Worm (Caenorhabditis elegans) whole organism, young adult: Measurements from ENCODE around the gene ZK637.14.

Source experiments
- B0019.2 ChIP-seq: fragments of 200-800 bp; sonication (Bioruptor generic); conservative IDR thresholded peaks from 2 replicates; pipeline ENCODE4 v1.3.6; 2022; ENCODE audit warnings: missing genetic modification reagents, missing genetic modification characterization, missing compliant biosample characterization
- B0261.1 ChIP-seq: sonication (generic microtip); optimal IDR thresholded peaks from 2 replicates; lab custom pipeline; 2016; ENCODE audit warnings: mild to moderate bottlenecking, missing genetic modification characterization, moderate library complexity, missing compliant biosample characterization
- C06A6.2 ChIP-seq: fragments of 200-800 bp; sonication (Bioruptor generic); conservative IDR thresholded peaks from 2 replicates; pipeline ENCODE4 v1.3.6; 2022; ENCODE audit warnings: missing genetic modification characterization, missing compliant biosample characterization
- D2030.7 ChIP-seq: fragments of 200-800 bp; sonication (Bioruptor generic); IDR thresholded peaks from 2 replicates; pipeline ENCODE4 v1.3.6; 2022; ENCODE audit warnings: missing genetic modification reagents, missing genetic modification characterization, missing compliant biosample characterization
- F33H1.4 ChIP-seq: fragments of 200-800 bp; sonication (Bioruptor generic); IDR thresholded peaks from 2 replicates; pipeline ENCODE4 v1.3.6; 2022; ENCODE audit warnings: missing genetic modification reagents, missing genetic modification characterization, missing compliant biosample characterization
- F37B4.10 ChIP-seq: fragments of 200-800 bp; sonication (Bioruptor generic); IDR thresholded peaks from 2 replicates; pipeline ENCODE4 v1.3.6; 2022; ENCODE audit warnings: missing genetic modification characterization, missing compliant biosample characterization
- F39B2.1 ChIP-seq: fragments of 200-800 bp; sonication (Bioruptor generic); IDR thresholded peaks from 2 replicates; pipeline ENCODE4 v1.3.6; 2022; ENCODE audit warnings: missing genetic modification reagents, missing genetic modification characterization, missing compliant biosample characterization
- F52B5.7 ChIP-seq: sonication (generic microtip); optimal IDR thresholded peaks from 2 replicates; lab custom pipeline; 2016; ENCODE audit warnings: mild to moderate bottlenecking, missing genetic modification characterization, missing compliant biosample characterization
- F55B11.4 ChIP-seq: sonication (generic microtip); optimal IDR thresholded peaks from 2 replicates; lab custom pipeline; 2016; ENCODE audit warnings: missing compliant biosample characterization, missing genetic modification characterization, borderline replicate concordance; ENCODE audit not compliant: insufficient read depth
- F57A8.1 ChIP-seq: fragments of 200-800 bp; sonication (Bioruptor generic); optimal IDR thresholded peaks from 2 replicates; lab custom pipeline; 2018; ENCODE audit warnings: mild to moderate bottlenecking, missing genetic modification characterization, moderate library complexity, missing compliant biosample characterization
- K11D2.4 ChIP-seq: fragments of 200-800 bp; sonication (Bioruptor generic); IDR thresholded peaks from 2 replicates; pipeline ENCODE4 v1.3.6; 2022; ENCODE audit warnings: missing genetic modification reagents, missing genetic modification characterization, missing compliant biosample characterization
- K12H6.12 ChIP-seq: fragments of 200-800 bp; sonication (Bioruptor generic); optimal IDR thresholded peaks from 2 replicates; lab custom pipeline; 2018; ENCODE audit warnings: mild to moderate bottlenecking, missing genetic modification characterization, missing compliant biosample characterization
- T07F8.4 ChIP-seq: sonication (generic microtip); optimal IDR thresholded peaks from 2 replicates; lab custom pipeline; 2016; ENCODE audit warnings: mild to moderate bottlenecking, missing genetic modification characterization, moderate library complexity, missing compliant biosample characterization
- Y95B8A.8 ChIP-seq: fragments of 200-800 bp; sonication (Bioruptor generic); IDR thresholded peaks from 2 replicates; pipeline ENCODE4 v1.3.6; 2022; ENCODE audit warnings: missing genetic modification reagents, missing genetic modification characterization, missing compliant biosample characterization
- ZK185.1 ChIP-seq: sonication (generic microtip); optimal IDR thresholded peaks from 2 replicates; lab custom pipeline; 2016; ENCODE audit warnings: mild to moderate bottlenecking, missing genetic modification characterization, missing compliant biosample characterization; ENCODE audit not compliant: poor library complexity, severe bottlenecking
- ama-1 ChIP-seq, 3 experiments: fragments of 150-350 bp in 1 of 3; sonication (generic microtip) in 2 of 3; optimal IDR thresholded peaks; 2 replicates each; lab custom pipeline; 2014 to 2018; ENCODE audit warnings: missing biosample characterization in 2 of 3, missing genetic modification characterization in 2 of 3, missing genetic modification reagents in 2 of 3
- aptf-2 ChIP-seq: fragments of 200-800 bp; sonication (Bioruptor generic); conservative IDR thresholded peaks from 2 replicates; pipeline ENCODE4 v1.3.6; 2022; ENCODE audit warnings: missing genetic modification reagents, missing genetic modification characterization, missing compliant biosample characterization
- aptf-3 ChIP-seq: fragments of 200-800 bp; sonication (Bioruptor generic); IDR thresholded peaks from 2 replicates; pipeline ENCODE4 v1.3.6; 2022; ENCODE audit warnings: missing genetic modification characterization, missing compliant biosample characterization
- attf-6 ChIP-seq: fragments of 200-800 bp; sonication (Bioruptor generic); IDR thresholded peaks from 2 replicates; pipeline ENCODE4 v1.3.6; 2022; ENCODE audit warnings: missing genetic modification reagents, missing genetic modification characterization, missing compliant biosample characterization
- bed-1 ChIP-seq: fragments of 200-800 bp; sonication (Bioruptor generic); IDR thresholded peaks from 2 replicates; pipeline ENCODE4 v1.3.6; 2022; ENCODE audit warnings: missing genetic modification reagents, missing genetic modification characterization, missing compliant biosample characterization
- ceh-27 ChIP-seq: fragments of 200-800 bp; sonication (Bioruptor generic); optimal IDR thresholded peaks from 2 replicates; lab custom pipeline; 2018; ENCODE audit warnings: mild to moderate bottlenecking, missing genetic modification characterization, moderate library complexity, missing compliant biosample characterization
- ceh-40 ChIP-seq: fragments of 200-800 bp; sonication (Bioruptor generic); IDR thresholded peaks from 2 replicates; pipeline ENCODE4 v1.3.6; 2022; ENCODE audit warnings: missing genetic modification characterization, missing compliant biosample characterization
- ceh-79 ChIP-seq: sonication (generic microtip); optimal IDR thresholded peaks from 2 replicates; lab custom pipeline; 2017; ENCODE audit warnings: mild to moderate bottlenecking, missing genetic modification characterization, missing compliant biosample characterization
- egl-18 ChIP-seq: fragments of 200-800 bp; sonication (Bioruptor generic); IDR thresholded peaks from 2 replicates; pipeline ENCODE4 v1.3.6; 2022; ENCODE audit warnings: missing genetic modification reagents, missing genetic modification characterization, missing compliant biosample characterization
- egl-44 ChIP-seq: fragments of 200-800 bp; sonication (Bioruptor generic); IDR thresholded peaks from 2 replicates; pipeline ENCODE4 v1.3.6; 2022; ENCODE audit warnings: missing genetic modification reagents, missing genetic modification characterization, missing compliant biosample characterization
- ekl-4 ChIP-seq: fragments of 200-800 bp; sonication (Bioruptor generic); IDR thresholded peaks from 2 replicates; pipeline ENCODE4 v1.3.6; 2022; ENCODE audit warnings: missing genetic modification reagents, missing genetic modification characterization, missing compliant biosample characterization
- gei-17 ChIP-seq: fragments of 200-800 bp; sonication (Bioruptor generic); optimal IDR thresholded peaks from 2 replicates; lab custom pipeline; 2018; ENCODE audit warnings: mild to moderate bottlenecking, missing genetic modification characterization, missing compliant biosample characterization
- hrde-1 ChIP-seq: sonication (generic microtip); optimal IDR thresholded peaks from 2 replicates; lab custom pipeline; 2016; ENCODE audit warnings: missing genetic modification characterization, mild to moderate bottlenecking, missing compliant biosample characterization, moderate library complexity, missing genotype, missing genetic modification reagents, borderline replicate concordance
- let-526 ChIP-seq: fragments of 200-800 bp; sonication (Bioruptor generic); IDR thresholded peaks from 2 replicates; pipeline ENCODE4 v1.3.6; 2022; ENCODE audit warnings: missing genetic modification reagents, missing genetic modification characterization, missing compliant biosample characterization
- lin-40 ChIP-seq: sonication (generic microtip); optimal IDR thresholded peaks from 2 replicates; lab custom pipeline; 2016; ENCODE audit warnings: missing genetic modification characterization, mild to moderate bottlenecking, missing compliant biosample characterization, missing genotype, missing genetic modification reagents
- lir-1 ChIP-seq: fragments of 200-800 bp; sonication (Bioruptor generic); conservative IDR thresholded peaks from 2 replicates; pipeline ENCODE4 v1.3.6; 2022; ENCODE audit warnings: missing genetic modification reagents, missing genetic modification characterization, missing compliant biosample characterization
- lsy-27 ChIP-seq: sonication (generic microtip); optimal IDR thresholded peaks from 2 replicates; lab custom pipeline; 2017; ENCODE audit warnings: missing genetic modification characterization, mild to moderate bottlenecking, missing compliant biosample characterization, antibody characterized with exemption, missing genotype, borderline replicate concordance; ENCODE audit not compliant: insufficient read depth
- madf-6 ChIP-seq: fragments of 200-800 bp; sonication (Bioruptor generic); IDR thresholded peaks from 2 replicates; pipeline ENCODE4 v1.3.6; 2022; ENCODE audit warnings: missing genetic modification reagents, missing genetic modification characterization, missing compliant biosample characterization
- mel-28 ChIP-seq: sonication (generic microtip); optimal IDR thresholded peaks from 2 replicates; lab custom pipeline; 2016; ENCODE audit warnings: borderline replicate concordance, mild to moderate bottlenecking, missing genetic modification characterization, missing compliant biosample characterization
- nfya-2 ChIP-seq: fragments of 200-800 bp; sonication (Bioruptor generic); IDR thresholded peaks from 2 replicates; pipeline ENCODE4 v1.3.6; 2022; ENCODE audit warnings: missing genetic modification reagents, missing genetic modification characterization, missing compliant biosample characterization
- nfyb-1 ChIP-seq: fragments of 200-800 bp; sonication (Bioruptor generic); IDR thresholded peaks from 2 replicates; pipeline ENCODE4 v1.3.6; 2022; ENCODE audit warnings: missing genetic modification reagents, missing genetic modification characterization, missing compliant biosample characterization
- nhr-179 ChIP-seq: sonication (generic microtip); optimal IDR thresholded peaks from 2 replicates; lab custom pipeline; 2016; ENCODE audit warnings: mild to moderate bottlenecking, missing genetic modification characterization, missing compliant biosample characterization
- nhr-27 ChIP-seq: fragments of 200-800 bp; sonication (Bioruptor generic); optimal IDR thresholded peaks from 2 replicates; lab custom pipeline; 2018; ENCODE audit warnings: mild to moderate bottlenecking, missing genetic modification characterization, moderate library complexity, missing compliant biosample characterization
- nhr-80 ChIP-seq: sonication (generic microtip); optimal IDR thresholded peaks from 2 replicates; lab custom pipeline; 2016; ENCODE audit warnings: missing genetic modification characterization, missing compliant biosample characterization
- nhr-90 ChIP-seq: sonication (generic microtip); optimal IDR thresholded peaks from 2 replicates; lab custom pipeline; 2016; ENCODE audit warnings: missing genotype, mild to moderate bottlenecking, missing genetic modification characterization, missing compliant biosample characterization
- sdz-38 ChIP-seq: sonication (generic microtip); optimal IDR thresholded peaks from 2 replicates; lab custom pipeline; 2016; ENCODE audit warnings: missing genotype, missing genetic modification characterization, missing compliant biosample characterization
- sea-2 ChIP-seq: fragments of 200-800 bp; sonication (Bioruptor generic); IDR thresholded peaks from 2 replicates; pipeline ENCODE4 v1.3.6; 2022; ENCODE audit warnings: missing genetic modification characterization, missing compliant biosample characterization
- snpc-1.1 ChIP-seq: sonication (generic microtip); optimal IDR thresholded peaks from 2 replicates; lab custom pipeline; 2017; ENCODE audit warnings: missing genetic modification characterization, mild to moderate bottlenecking, missing compliant biosample characterization, antibody characterized with exemption, moderate library complexity, missing genotype, missing genetic modification reagents; ENCODE audit not compliant: insufficient read depth
- tbx-9 ChIP-seq: sonication (generic microtip); optimal IDR thresholded peaks from 2 replicates; lab custom pipeline; 2016; ENCODE audit warnings: borderline replicate concordance, missing genetic modification characterization, inconsistent platforms, missing compliant biosample characterization
- tlf-1 ChIP-seq: fragments of 200-800 bp; sonication (Bioruptor generic); optimal IDR thresholded peaks from 2 replicates; lab custom pipeline; 2018; ENCODE audit warnings: mild to moderate bottlenecking, missing genetic modification characterization, missing compliant biosample characterization
- unc-130 ChIP-seq: sonication (generic microtip); optimal IDR thresholded peaks from 2 replicates; lab custom pipeline; 2016; ENCODE audit warnings: missing genetic modification reagents, missing genetic modification characterization, missing compliant biosample characterization
- ztf-3 ChIP-seq: fragments of 200-800 bp; sonication (Bioruptor generic); optimal IDR thresholded peaks from 2 replicates; lab custom pipeline; 2018; ENCODE audit warnings: mild to moderate bottlenecking, missing genetic modification characterization, missing compliant biosample characterization

Gene ZK637.14

DNA sequence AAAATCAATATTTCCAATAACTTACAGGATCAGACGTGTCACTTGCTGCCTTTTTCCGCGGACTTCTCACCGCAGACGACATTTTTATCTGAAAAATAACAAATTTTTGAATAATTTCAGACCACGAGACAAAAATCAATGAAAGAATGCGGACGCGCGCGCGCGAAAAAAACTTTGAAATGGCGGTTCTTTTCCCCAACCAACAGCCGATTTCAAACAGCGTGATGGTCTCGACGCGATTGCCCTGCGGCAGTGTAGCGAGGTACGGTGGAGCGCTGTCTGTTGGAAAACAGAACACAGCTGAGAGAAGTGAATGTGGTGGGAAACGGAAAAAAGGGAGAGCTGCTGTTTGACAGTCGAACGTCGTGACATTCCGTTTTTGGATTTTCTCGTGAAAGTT, 15.1 kb upstream of the ZK637.14 start, which contains the start of gene lin-9 (continued):
- peak; percentile 86 for TF ChIP-seq K12H6.12 (tag; lab: Kevin White, UChicago)
- TF ChIP-seq nfyb-1 (GFP tag; lab: Robert Waterston, UW): peak; percentile 98
- TF ChIP-seq ztf-3: peak; percentile 70
- no peak for TF ChIP-seq aptf-3
- TF ChIP-seq attf-6 (GFP tag; lab: Robert Waterston, UW): 0 out of 2 replicates have a peak, but pooled peaks have one; percentile 45
- TF ChIP-seq ceh-40 (GFP tag; lab: Robert Waterston, UW): 0 out of 2 replicates have a peak, but pooled peaks have one; percentile 14
- 0 out of 2 replicates have a peak, but pooled peaks have one; percentile 89 for TF ChIP-seq nfya-2
- peak; percentile 10 for TF ChIP-seq B0261.1
- peak; percentile 98 for TF ChIP-seq tlf-1 (GFP tag; lab: Kevin White, UChicago)
- no peak for TF ChIP-seq F57A8.1 (GFP tag; lab: Kevin White, UChicago)
- TF ChIP-seq lsy-27 (tag; lab: Kevin White, UChicago): no peak
- TF ChIP-seq unc-130 (GFP tag; lab: Kevin White, UChicago): peak; percentile 93
- peak; percentile 76 for TF ChIP-seq nhr-80 (tag; lab: Kevin White, UChicago)
- no peak for TF ChIP-seq ama-1 (optimal IDR thresholded peaks at IDR 0.05; lab: Kevin White, UChicago)
- TF ChIP-seq ama-1 (GFP tag; optimal IDR thresholded peaks at IDR 0.05; lab: Kevin White, UChicago): no peak
- TF ChIP-seq sdz-38 (tag; lab: Kevin White, UChicago): no peak
- TF ChIP-seq F39B2.1 (GFP tag; lab: Robert Waterston, UW): peak; percentile 91
- TF ChIP-seq sea-2: no peak
- TF ChIP-seq bed-1 (GFP tag; lab: Robert Waterston, UW): no peak
- TF ChIP-seq nhr-90 (tag; lab: Kevin White, UChicago): peak; percentile 33
- TF ChIP-seq ekl-4 (GFP tag; lab: Robert Waterston, UW): peak; percentile 96
- TF ChIP-seq mel-28 (tag; lab: Kevin White, UChicago): no peak
- TF ChIP-seq lin-40: peak; percentile 96
- TF ChIP-seq let-526 (GFP tag; lab: Robert Waterston, UW): 0 out of 2 replicates have a peak, but pooled peaks have one; percentile 65
- TF ChIP-seq gei-17: peak; percentile 86
- TF ChIP-seq F55B11.4: no peak
- peak; percentile 52 for TF ChIP-seq snpc-1.1 (tag; lab: Kevin White, UChicago)
- peak; percentile 65 for TF ChIP-seq ceh-79 (tag; lab: Kevin White, UChicago)
- peak; percentile 77; the same call in 1 of the 2 replicates for TF ChIP-seq egl-18
- TF ChIP-seq egl-44 (GFP tag; lab: Robert Waterston, UW): peak; percentile 41; the same call in 1 of the 2 replicates
- peak; percentile 89 for TF ChIP-seq B0019.2
- peak; percentile 99 for TF ChIP-seq madf-6 (GFP tag; lab: Robert Waterston, UW)
- TF ChIP-seq F37B4.10: peak; percentile 91; the same call in 1 of the 2 replicates
- TF ChIP-seq ceh-27 (GFP tag; lab: Kevin White, UChicago): peak; percentile 96
- peak; percentile 85 for TF ChIP-seq hrde-1
- TF ChIP-seq F52B5.7 (tag; lab: Kevin White, UChicago): no peak
- TF ChIP-seq nhr-27 (tag; lab: Kevin White, UChicago): no peak
- TF ChIP-seq tbx-9 (tag; lab: Kevin White, UChicago): no peak
- TF ChIP-seq T07F8.4 (tag; lab: Kevin White, UChicago): peak; percentile 19
- peak; percentile 78 for TF ChIP-seq lir-1
- peak; percentile 84 for TF ChIP-seq aptf-2 (GFP tag; lab: Robert Waterston, UW)
- TF ChIP-seq D2030.7: peak; percentile 95
- TF ChIP-seq ZK185.1 (tag; lab: Kevin White, UChicago): peak; percentile 91
- TF ChIP-seq F33H1.4: peak; percentile 100
- no peak for TF ChIP-seq nhr-179 (tag; lab: Kevin White, UChicago)
- TF ChIP-seq K11D2.4 (GFP tag; lab: Robert Waterston, UW): peak; percentile 93
- TF ChIP-seq C06A6.2 (GFP tag; lab: Robert Waterston, UW): peak; percentile 86
- TF ChIP-seq Y95B8A.8 (GFP tag; lab: Robert Waterston, UW): peak; percentile 93
